Worm (Caenorhabditis elegans) whole organism, late embryonic: ENCODE data around the gene F52G2.3.

Experiments
- ama-1 ChIP-seq: fragments of 150-350 bp; optimal IDR thresholded peaks from 2 replicates; lab custom pipeline; 2014
- ets-4 ChIP-seq: sonication (generic microtip); optimal IDR thresholded peaks from 2 replicates; lab custom pipeline; 2016; ENCODE audit warnings: missing genetic modification characterization, missing compliant biosample characterization
- eyg-1 ChIP-seq: sonication (generic microtip); optimal IDR thresholded peaks from 2 replicates; lab custom pipeline; 2016; ENCODE audit warnings: missing genotype, missing genetic modification characterization, missing compliant biosample characterization
- fkh-6 ChIP-seq: sonication (generic microtip); optimal IDR thresholded peaks from 2 replicates; lab custom pipeline; 2016; ENCODE audit warnings: missing genetic modification characterization, missing compliant biosample characterization
- gmeb-2 ChIP-seq: sonication (generic microtip); optimal IDR thresholded peaks from 2 replicates; lab custom pipeline; 2016; ENCODE audit warnings: missing genetic modification characterization, inconsistent platforms, missing compliant biosample characterization
- pha-4 ChIP-seq: fragments of 150-350 bp; optimal IDR thresholded peaks from 2 replicates; lab custom pipeline; 2018; ENCODE audit warnings: missing biosample characterization, missing genetic modification reagents, missing genetic modification characterization
- pqm-1 ChIP-seq: sonication (generic microtip); optimal IDR thresholded peaks from 2 replicates; lab custom pipeline; 2016; ENCODE audit warnings: missing genetic modification characterization, missing compliant biosample characterization
- pros-1 ChIP-seq: fragments of 150-350 bp; optimal IDR thresholded peaks from 2 replicates; lab custom pipeline; 2014; ENCODE audit warnings: missing biosample characterization, missing genetic modification reagents, missing genetic modification characterization
- unc-55 ChIP-seq: sonication (generic microtip); optimal IDR thresholded peaks from 2 replicates; lab custom pipeline; 2017; ENCODE audit warnings: missing biosample characterization, missing genetic modification reagents, missing genetic modification characterization

DNA sequence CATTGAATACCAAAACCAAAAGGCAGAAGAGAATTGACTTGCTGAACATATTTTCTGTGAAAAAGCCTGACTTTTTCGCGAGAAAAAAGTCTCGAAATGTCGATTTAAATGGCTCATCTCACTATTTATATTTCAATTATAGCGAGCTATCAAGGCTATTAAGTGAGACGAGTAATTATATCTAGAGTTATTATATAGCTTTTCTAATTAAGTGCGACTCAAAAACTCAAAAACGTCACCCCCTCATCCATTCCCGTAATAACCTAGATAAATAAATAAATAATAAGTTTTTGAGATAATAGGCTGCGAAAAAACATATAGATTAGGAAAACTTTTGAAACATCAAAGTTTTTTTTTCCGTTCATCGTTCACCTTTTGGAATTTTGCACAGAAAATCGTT lies 42.4 kb downstream of the F52G2.3 start, which contains the start of gene nlp-17:
- TF ChIP-seq eyg-1 (tag; lab: Kevin White, UChicago) (no peak), pros-1 (no peak), pqm-1 (tag; lab: Kevin White, UChicago) (no peak), ets-4 (tag; lab: Kevin White, UChicago) (no peak), gmeb-2 (tag; lab: Kevin White, UChicago) (no peak), fkh-6 (tag; lab: Kevin White, UChicago) (no peak), ama-1 (lab: Kevin White, UChicago) (no peak), unc-55 (GFP tag; lab: Kevin White, UChicago) (no peak), pha-4 (no peak)
